Worm (Caenorhabditis elegans) whole organism, mixed stage, embryonic: ENCODE measurements around the gene pqn-96.

Experiments
- drap-1 ChIP-seq: fragments of 200-800 bp; sonication (Bioruptor generic); optimal IDR thresholded peaks from 3 replicates; lab custom pipeline; 2018; ENCODE audit warnings: mild to moderate bottlenecking, missing genetic modification characterization, missing compliant biosample characterization
- flh-1 ChIP-seq: fragments of 200-800 bp; sonication (Bioruptor generic); optimal IDR thresholded peaks from 2 replicates; lab custom pipeline; 2018; ENCODE audit warnings: mild to moderate bottlenecking, missing genetic modification characterization, moderate library complexity, missing compliant biosample characterization

DNA sequence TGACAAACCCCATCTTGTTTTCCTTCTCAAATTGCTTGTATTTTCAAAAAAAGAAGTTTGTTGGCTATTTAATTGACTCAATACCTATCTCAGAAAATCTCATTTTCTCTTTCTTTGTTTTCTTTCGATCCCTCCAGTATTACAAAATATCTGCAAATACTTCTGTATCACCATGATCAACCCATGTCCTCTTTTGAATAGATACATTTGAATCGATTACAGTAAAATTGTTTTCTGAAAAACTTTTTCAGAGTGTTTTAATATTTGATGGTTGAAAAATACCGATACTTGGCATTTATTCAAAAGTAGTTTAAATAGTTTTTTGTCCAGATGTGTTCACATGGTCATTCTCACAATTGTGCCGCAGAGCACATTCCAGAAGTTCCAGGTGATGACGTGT lies 30.0 kb downstream of the pqn-96 start, which contains the start of gene ZK353.9:
- no peak for TF ChIP-seq flh-1 (GFP tag; lab: Kevin White, UChicago)
- no peak for TF ChIP-seq drap-1 (GFP tag; lab: Kevin White, UChicago)
